Worm (Caenorhabditis elegans) whole organism, L1 larva: ENCODE data around the gene F08F8.11.

ENCODE experiments used
- C16A3.4 ChIP-seq: fragments of 150-350 bp; optimal IDR thresholded peaks from 2 replicates; lab custom pipeline; 2014; ENCODE audit warnings: missing biosample characterization, missing genetic modification characterization
- F16B12.6 ChIP-seq: fragments of 150-350 bp; optimal IDR thresholded peaks from 2 replicates; lab custom pipeline; 2014; ENCODE audit warnings: missing biosample characterization, missing genetic modification characterization
- Y116A8C.19 ChIP-seq: sonication (generic microtip); optimal IDR thresholded peaks from 2 replicates; lab custom pipeline; 2016; ENCODE audit warnings: missing compliant biosample characterization, missing genetic modification characterization, borderline replicate concordance
- ceh-8 ChIP-seq: fragments of 200-800 bp; sonication (Bioruptor generic); optimal IDR thresholded peaks from 2 replicates; lab custom pipeline; 2018; ENCODE audit warnings: mild to moderate bottlenecking, missing genetic modification characterization, moderate library complexity, missing compliant biosample characterization
- ceh-82 ChIP-seq, 3 experiments: fragments of 150-350 bp in 1 of 3; sonication (generic microtip) in 2 of 3; optimal IDR thresholded peaks; 2 replicates each; lab custom pipeline; 2014 to 2017; ENCODE audit warnings: missing biosample characterization in 3 of 3, missing genetic modification characterization in 3 of 3
- dpl-1 ChIP-seq, 3 experiments: fragments of 150-350 bp in 2 of 3; sonication (generic microtip) in 1 of 3; optimal IDR thresholded peaks; 2 replicates each; lab custom pipeline; 2014 to 2017; ENCODE audit warnings: missing biosample characterization in 3 of 3, missing genetic modification characterization in 3 of 3, missing genetic modification reagents in 3 of 3
- dsc-1 ChIP-seq: sonication (generic microtip); optimal IDR thresholded peaks from 2 replicates; lab custom pipeline; 2016; ENCODE audit warnings: mild to moderate bottlenecking, missing genetic modification characterization, missing compliant biosample characterization
- efl-1 ChIP-seq, 4 experiments: fragments of 150-350 bp; optimal IDR thresholded peaks in 3 of 4; peaks in 1 of 4; 1 replicate in 1 of 4; 2 replicates in 3 of 4; lab custom pipeline; 2014; ENCODE audit warnings: missing biosample characterization in 2 of 4, missing genetic modification characterization in 2 of 4, missing genetic modification reagents in 2 of 4
- egl-27 ChIP-seq, 2 experiments: fragments of 150-350 bp in 1 of 2; sonication (generic microtip); optimal IDR thresholded peaks; 3 replicates each; lab custom pipeline; 2017 to 2018; ENCODE audit warnings: missing biosample characterization in 2 of 2, missing genetic modification characterization in 2 of 2, missing genetic modification reagents in 2 of 2
- elt-3 ChIP-seq, 6 experiments: fragments of 150-350 bp in 1 of 6; sonication (generic microtip); optimal IDR thresholded peaks; 2 replicates each; lab custom pipeline; 2017 to 2018; ENCODE audit warnings: missing biosample characterization in 6 of 6, missing genetic modification characterization in 6 of 6, inconsistent platforms in 1 of 6
- ets-5 ChIP-seq: fragments of 200-800 bp; sonication (Bioruptor generic); IDR thresholded peaks from 2 replicates; pipeline ENCODE4 v1.3.6; 2022; ENCODE audit warnings: missing genetic modification characterization, missing compliant biosample characterization
- fos-1 ChIP-seq: fragments of 150-350 bp; optimal IDR thresholded peaks from 2 replicates; lab custom pipeline; 2014; ENCODE audit warnings: missing biosample characterization, missing genetic modification characterization
- isw-1 ChIP-seq: fragments of 200-800 bp; sonication (Bioruptor generic); IDR thresholded peaks from 2 replicates; pipeline ENCODE4 v1.3.6; 2022; ENCODE audit warnings: missing genetic modification characterization, missing compliant biosample characterization
- lin-13 ChIP-seq: fragments of 150-350 bp; optimal IDR thresholded peaks from 2 replicates; lab custom pipeline; 2014; ENCODE audit warnings: missing biosample characterization, missing genetic modification reagents, missing genetic modification characterization
- lin-14 ChIP-seq: fragments of 200-800 bp; sonication (Bioruptor generic); optimal IDR thresholded peaks from 2 replicates; lab custom pipeline; 2018; ENCODE audit warnings: mild to moderate bottlenecking, missing genetic modification characterization, moderate library complexity, missing compliant biosample characterization
- lin-15B ChIP-seq: fragments of 150-350 bp; sonication (generic microtip); optimal IDR thresholded peaks from 3 replicates; lab custom pipeline; 2014; ENCODE audit warnings: missing biosample characterization, missing genetic modification characterization
- lin-35 ChIP-seq, 2 experiments: fragments of 150-350 bp; optimal IDR thresholded peaks; 2 replicates each; lab custom pipeline; 2014; ENCODE audit warnings: missing biosample characterization in 2 of 2, missing genetic modification characterization in 2 of 2, missing genetic modification reagents in 2 of 2
- lir-3 ChIP-seq: sonication (generic microtip); optimal IDR thresholded peaks from 2 replicates; lab custom pipeline; 2016; ENCODE audit warnings: mild to moderate bottlenecking, missing genetic modification characterization, moderate library complexity, missing compliant biosample characterization; ENCODE audit not compliant: poor library complexity
- lsy-2 ChIP-seq, 2 experiments: fragments of 150-350 bp; optimal IDR thresholded peaks; 2 replicates each; lab custom pipeline; 2014; ENCODE audit warnings: missing biosample characterization in 2 of 2, missing genetic modification characterization in 2 of 2
- mdl-1 ChIP-seq, 2 experiments: fragments of 150-350 bp; optimal IDR thresholded peaks; 2 replicates each; lab custom pipeline; 2014 to 2017; ENCODE audit warnings: missing biosample characterization in 2 of 2, missing genetic modification characterization in 2 of 2, inconsistent platforms in 1 of 2
- mep-1 ChIP-seq: fragments of 150-350 bp; optimal IDR thresholded peaks from 2 replicates; lab custom pipeline; 2014; ENCODE audit warnings: missing biosample characterization, missing genetic modification characterization
- nhr-19 ChIP-seq: fragments of 200-800 bp; sonication (Bioruptor generic); conservative IDR thresholded peaks from 2 replicates; pipeline ENCODE4 v1.3.6; 2022; ENCODE audit warnings: missing genetic modification characterization, missing compliant biosample characterization
- nhr-20 ChIP-seq: sonication (generic microtip); optimal IDR thresholded peaks from 2 replicates; lab custom pipeline; 2016; ENCODE audit warnings: mild to moderate bottlenecking, missing genetic modification characterization, missing compliant biosample characterization
- nhr-237 ChIP-seq: fragments of 150-350 bp; optimal IDR thresholded peaks from 2 replicates; lab custom pipeline; 2014; ENCODE audit warnings: missing biosample characterization, missing genetic modification characterization
- nhr-47 ChIP-seq: sonication (generic microtip); optimal IDR thresholded peaks from 2 replicates; lab custom pipeline; 2016; ENCODE audit warnings: mild to moderate bottlenecking, missing genetic modification characterization, moderate library complexity, missing compliant biosample characterization
- nhr-71 ChIP-seq: sonication (generic microtip); optimal IDR thresholded peaks from 2 replicates; lab custom pipeline; 2016; ENCODE audit warnings: mild to moderate bottlenecking, missing genetic modification characterization, moderate library complexity, missing compliant biosample characterization
- nhr-90 ChIP-seq: sonication (generic microtip); optimal IDR thresholded peaks from 2 replicates; lab custom pipeline; 2016; ENCODE audit warnings: mild to moderate bottlenecking, missing genetic modification characterization, missing compliant biosample characterization; ENCODE audit not compliant: poor library complexity
- pag-3 ChIP-seq: sonication (generic microtip); optimal IDR thresholded peaks from 2 replicates; lab custom pipeline; 2017; ENCODE audit warnings: missing genetic modification characterization, mild to moderate bottlenecking, missing compliant biosample characterization, antibody characterized with exemption, borderline replicate concordance; ENCODE audit not compliant: insufficient read depth
- pax-3 ChIP-seq: fragments of 200-800 bp; sonication (Bioruptor generic); optimal IDR thresholded peaks from 2 replicates; lab custom pipeline; 2018; ENCODE audit warnings: mild to moderate bottlenecking, missing genetic modification characterization, moderate library complexity, missing compliant biosample characterization
- rnt-1 ChIP-seq: sonication (generic microtip); optimal IDR thresholded peaks from 2 replicates; lab custom pipeline; 2016; ENCODE audit warnings: mild to moderate bottlenecking, missing genetic modification characterization, moderate library complexity, missing compliant biosample characterization
- skn-1 ChIP-seq: fragments of 150-350 bp; optimal IDR thresholded peaks from 2 replicates; lab custom pipeline; 2014; ENCODE audit warnings: missing biosample characterization, missing genetic modification characterization
- snu-23 ChIP-seq: sonication (generic microtip); optimal IDR thresholded peaks from 2 replicates; lab custom pipeline; 2016; ENCODE audit warnings: missing genetic modification characterization, missing compliant biosample characterization
- sox-4 ChIP-seq: sonication (generic microtip); optimal IDR thresholded peaks from 2 replicates; lab custom pipeline; 2016; ENCODE audit warnings: missing genetic modification characterization, missing compliant biosample characterization
- sup-37 ChIP-seq: fragments of 200-800 bp; sonication (Bioruptor generic); optimal IDR thresholded peaks from 2 replicates; lab custom pipeline; 2018; ENCODE audit warnings: mild to moderate bottlenecking, missing genetic modification characterization, missing compliant biosample characterization
- swsn-7 ChIP-seq: sonication (generic microtip); optimal IDR thresholded peaks from 2 replicates; lab custom pipeline; 2016; ENCODE audit warnings: missing genetic modification characterization, missing compliant biosample characterization
- tbx-2 ChIP-seq: sonication (generic microtip); optimal IDR thresholded peaks from 2 replicates; lab custom pipeline; 2016; ENCODE audit warnings: missing genetic modification characterization, missing compliant biosample characterization
- tlp-1 ChIP-seq: fragments of 150-350 bp; optimal IDR thresholded peaks from 2 replicates; lab custom pipeline; 2014; ENCODE audit warnings: missing biosample characterization, missing genetic modification characterization
- unc-62 ChIP-seq: fragments of 150-350 bp; optimal IDR thresholded peaks from 2 replicates; lab custom pipeline; 2014; ENCODE audit warnings: missing biosample characterization, missing genetic modification reagents, missing genetic modification characterization
- unc-86 ChIP-seq: sonication (generic microtip); optimal IDR thresholded peaks from 2 replicates; lab custom pipeline; 2016; ENCODE audit warnings: missing genetic modification characterization, missing compliant biosample characterization
- vab-15 ChIP-seq: sonication (generic microtip); optimal IDR thresholded peaks from 2 replicates; lab custom pipeline; 2017; ENCODE audit warnings: missing genotype, mild to moderate bottlenecking, missing genetic modification characterization, missing compliant biosample characterization
- xbp-1 ChIP-seq: sonication (generic microtip); optimal IDR thresholded peaks from 2 replicates; lab custom pipeline; 2016; ENCODE audit warnings: missing genetic modification characterization, missing compliant biosample characterization
- zip-4 ChIP-seq: fragments of 200-800 bp; sonication (Bioruptor generic); optimal IDR thresholded peaks from 2 replicates; lab custom pipeline; 2018; ENCODE audit warnings: mild to moderate bottlenecking, missing genetic modification characterization, moderate library complexity, missing compliant biosample characterization

Gene F08F8.11

DNA sequence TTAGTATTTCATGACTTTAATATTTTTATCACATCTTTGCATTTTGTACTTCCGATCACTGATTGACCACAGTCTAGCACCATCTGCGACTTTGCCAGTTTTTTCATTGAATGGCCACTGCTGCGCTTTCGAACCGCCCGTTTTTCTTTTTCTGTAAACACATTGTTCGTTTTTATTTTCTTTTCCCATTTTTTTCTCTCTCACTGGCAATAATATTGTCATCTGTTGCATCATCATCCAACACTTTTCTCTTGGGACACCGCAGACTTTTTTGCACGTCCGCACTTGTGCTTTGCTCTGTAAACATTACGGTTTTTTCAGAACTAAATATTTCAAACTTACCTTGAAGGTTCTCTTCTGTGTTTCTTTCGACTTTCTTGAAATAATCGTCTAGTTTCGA is 7.1 kb upstream of the F08F8.11 start:
- TF ChIP-seq nhr-71 (tag; lab: Kevin White, UChicago) (no peak), snu-23 (GFP tag; lab: Kevin White, UChicago) (peak; percentile 17), vab-15 (no peak), lin-14 (GFP tag; lab: Kevin White, UChicago) (peak; percentile 56), nhr-237 (no peak), tlp-1 (tag; lab: Kevin White, UChicago) (no peak), nhr-20 (tag; lab: Kevin White, UChicago) (peak; percentile 58), unc-62 (GFP tag; lab: Kevin White, UChicago) (no peak), elt-3 (tag; optimal IDR thresholded peaks at IDR 0.05; lab: Kevin White, UChicago) (peak in 1 of 6 experiments; percentile 20), egl-27 (tag; optimal IDR thresholded peaks at IDR 0.05; lab: Kevin White, UChicago) (no peak)
- TF ChIP-seq, all 84 proteins: peak for 4

DNA sequence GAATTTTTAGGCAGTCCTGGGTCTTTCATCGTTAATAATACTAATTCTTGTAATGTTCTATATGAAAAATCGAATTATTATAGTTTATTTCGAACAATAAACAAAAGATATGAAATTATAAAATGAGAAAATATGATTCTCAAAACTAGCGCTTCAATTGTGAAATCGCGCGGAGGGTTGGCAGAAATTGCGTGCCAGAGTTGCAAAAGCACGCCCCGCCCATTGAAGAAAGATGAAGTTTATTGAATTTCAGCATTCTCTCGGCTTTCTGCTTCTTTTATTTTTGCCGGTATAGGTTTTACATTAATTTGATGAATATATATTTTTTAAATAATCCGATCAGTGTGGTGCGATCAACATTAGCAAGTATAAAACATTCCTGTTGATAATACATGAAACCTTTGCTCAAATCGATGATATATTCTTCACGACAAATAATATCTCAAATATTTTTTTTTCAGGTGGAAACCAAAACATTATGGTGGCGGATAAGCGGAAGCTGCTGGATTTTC is 6.6 kb upstream of the F08F8.11 start, which contains the start of the genes eco-1 and hmgr-1:
Gene eco-1, minus strand, starts transcription at position 59 of the 512 bp plus-strand sequence.
Gene hmgr-1, plus strand, starts transcription at position 462 of the 512 bp plus-strand sequence.
- TF ChIP-seq mep-1 (peak; percentile 52), nhr-71 (tag; lab: Kevin White, UChicago) (peak; percentile 59), nhr-20 (tag; lab: Kevin White, UChicago) (no peak), xbp-1 (tag; lab: Kevin White, UChicago) (peak; percentile 39), pax-3 (no peak), zip-4 (GFP tag; lab: Kevin White, UChicago) (peak; percentile 0), F16B12.6 (tag; lab: Kevin White, UChicago) (peak; percentile 42), sup-37 (GFP tag; lab: Kevin White, UChicago) (no peak), C16A3.4 (peak; percentile 8), nhr-90 (tag; lab: Kevin White, UChicago) (peak; percentile 41), ets-5 (GFP tag; lab: Robert Waterston, UW) (no peak), Y116A8C.19 (tag; lab: Kevin White, UChicago) (no peak), pag-3 (tag; lab: Kevin White, UChicago) (no peak), nhr-19 (GFP tag; lab: Robert Waterston, UW) (peak; percentile 27), ceh-8 (GFP tag; lab: Kevin White, UChicago) (no peak), efl-1 (optimal IDR thresholded peaks at IDR 0.05; lab: Kevin White, UChicago) (peak; percentile 17 to 79), efl-1 (GFP tag; optimal IDR thresholded peaks at IDR 0.05 in 1 of 2; lab: Kevin White, UChicago) (peak; percentile 83 to 98), tbx-2 (tag; lab: Kevin White, UChicago) (peak; percentile 27), swsn-7 (peak; percentile 53), unc-86 (tag; lab: Kevin White, UChicago) (peak; percentile 24), lin-13 (GFP tag; lab: Kevin White, UChicago) (peak; percentile 29), mdl-1 (tag; optimal IDR thresholded peaks at IDR 0.05; lab: Kevin White, UChicago) (peak in 1 of 2 experiments; percentile 15), lsy-2 (tag; optimal IDR thresholded peaks at IDR 0.05; lab: Kevin White, UChicago) (peak; percentile 55 to 62), rnt-1 (tag; lab: Kevin White, UChicago) (peak; percentile 68), dsc-1 (tag; lab: Kevin White, UChicago) (peak; percentile 28), nhr-47 (tag; lab: Kevin White, UChicago) (peak; percentile 50), fos-1 (tag; lab: Kevin White, UChicago) (no peak), egl-27 (tag; optimal IDR thresholded peaks at IDR 0.05; lab: Kevin White, UChicago) (no peak), isw-1 (GFP tag; lab: Robert Waterston, UW) (no peak; the same call in 1 of the 2 replicates), ceh-82 (tag; optimal IDR thresholded peaks at IDR 0.05; lab: Kevin White, UChicago) (peak in 2 of 3 experiments; percentile 3 to 26), snu-23 (GFP tag; lab: Kevin White, UChicago) (peak; percentile 30), dpl-1 (GFP tag; optimal IDR thresholded peaks at IDR 0.05; lab: Kevin White, UChicago) (peak; percentile 65 to 83 (median 76)), skn-1 (peak; percentile 50), lin-15B (tag; lab: Kevin White, UChicago) (peak; percentile 16), lir-3 (tag; lab: Kevin White, UChicago) (peak; percentile 38), elt-3 (tag; optimal IDR thresholded peaks at IDR 0.05; lab: Kevin White, UChicago) (no peak), lin-35 (GFP tag; optimal IDR thresholded peaks at IDR 0.05; lab: Kevin White, UChicago) (peak; percentile 52 to 87), sox-4 (no peak)
